Worm (Caenorhabditis elegans) whole organism, L4 larva: Measurements from ENCODE around the gene glr-1.

ENCODE experiments used
- fkh-10 ChIP-seq: fragments of 150-350 bp; optimal IDR thresholded peaks from 2 replicates; lab custom pipeline; 2014; ENCODE audit warnings: missing biosample characterization, missing genetic modification reagents, missing genetic modification characterization
- nhr-77 ChIP-seq: fragments of 150-350 bp; optimal IDR thresholded peaks from 2 replicates; lab custom pipeline; 2014; ENCODE audit warnings: missing biosample characterization, missing genetic modification characterization
- zfp-3 ChIP-seq: fragments of 200-800 bp; sonication (Bioruptor generic); conservative IDR thresholded peaks from 2 replicates; pipeline ENCODE4 v1.3.6; 2022; ENCODE audit warnings: missing genetic modification reagents, missing genetic modification characterization, missing compliant biosample characterization

DNA sequence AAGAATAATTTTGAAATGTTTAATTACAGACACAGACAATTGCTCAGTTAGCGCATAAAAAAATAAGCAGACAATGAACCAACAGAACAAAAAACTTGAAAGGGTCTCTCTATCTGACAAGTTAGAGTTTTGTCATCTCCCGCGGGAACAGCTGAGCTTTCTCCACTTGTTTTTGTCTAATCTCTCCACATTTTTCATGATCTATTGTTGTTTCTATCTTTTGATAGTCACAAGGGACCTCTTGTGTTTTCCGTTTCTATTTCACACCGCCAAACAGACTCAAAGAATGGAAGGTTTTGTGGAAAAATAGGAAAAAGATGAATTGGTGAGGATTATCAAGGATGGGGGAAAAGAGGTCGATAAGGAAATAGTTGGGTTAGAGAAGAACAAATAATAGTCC, 48.4 kb upstream of the glr-1 start:
- no peak for TF ChIP-seq fkh-10 (GFP tag; lab: Kevin White, UChicago)
- TF ChIP-seq nhr-77 (tag; lab: Kevin White, UChicago) = no peak
- no peak for TF ChIP-seq zfp-3 (GFP tag; lab: Robert Waterston, UW)
